Worm (Caenorhabditis elegans): ENCODE data around the gene srh-30.

srh-30 gene

DNA sequence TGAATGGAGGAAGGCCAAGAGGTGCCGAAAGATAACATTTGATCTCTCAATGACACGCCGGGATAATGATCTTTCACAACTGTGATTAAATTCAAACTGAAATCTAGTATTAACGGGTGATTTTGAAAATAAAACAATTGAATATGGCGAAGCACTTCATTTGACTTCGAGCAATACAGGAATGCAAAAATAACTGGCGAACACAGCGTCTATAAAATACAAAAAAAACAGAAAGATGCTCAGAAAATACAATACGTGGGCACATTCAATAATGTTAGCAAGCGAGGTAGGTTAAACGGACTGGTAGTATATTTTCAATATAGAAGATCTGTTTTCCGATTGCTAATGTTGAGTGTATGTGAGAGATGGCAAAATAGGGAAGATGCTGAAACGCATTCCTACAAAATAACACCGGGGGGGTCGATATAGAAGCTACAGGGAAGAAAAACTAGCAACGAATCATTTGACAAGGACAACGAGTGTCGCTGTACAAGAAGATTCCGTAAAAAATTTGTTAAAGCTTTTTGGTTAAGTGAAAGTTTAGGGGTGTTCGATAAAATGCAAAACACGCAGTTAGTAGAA lies 11.6 kb upstream of the srh-30 start (continued):
- peak; percentile 51; the same call in 1 of the 2 replicates for TF ChIP-seq Y53G8AR.9 (GFP tag; conservative IDR thresholded peaks at IDR 0.05)
- no peak for TF ChIP-seq sdz-38 (tag; optimal IDR thresholded peaks at IDR 0.05)
- TF ChIP-seq repo-1 (tag; optimal IDR thresholded peaks at IDR 0.05), result peak; percentile 25
- TF ChIP-seq gei-17 (GFP tag; optimal IDR thresholded peaks at IDR 0.05), result no peak
- TF ChIP-seq zfh-2 (GFP tag; conservative IDR thresholded peaks at IDR 0.05), result no peak
- TF ChIP-seq ztf-3 (GFP tag; optimal IDR thresholded peaks at IDR 0.05), result no peak
- TF ChIP-seq mes-4 (tag; optimal IDR thresholded peaks at IDR 0.05), result no peak
- no peak for TF ChIP-seq madf-10 (tag; optimal IDR thresholded peaks at IDR 0.05)
- 0 out of 2 replicates have a peak, but pooled peaks have one; percentile 49 for TF ChIP-seq aptf-3 (GFP tag; IDR thresholded peaks at IDR 0.05)
- no peak for TF ChIP-seq B0261.1 (tag; optimal IDR thresholded peaks at IDR 0.05)
- peak; percentile 78 for TF ChIP-seq Y79H2A.3 (GFP tag; conservative IDR thresholded peaks at IDR 0.05)
- TF ChIP-seq unc-62 (GFP tag; optimal IDR thresholded peaks at IDR 0.05), result no peak
- TF ChIP-seq ccch-3 (GFP tag; optimal IDR thresholded peaks at IDR 0.05), result no peak
- TF ChIP-seq F52B5.7 (tag; optimal IDR thresholded peaks at IDR 0.05), result peak; percentile 45
- TF ChIP-seq ekl-4 (GFP tag; IDR thresholded peaks at IDR 0.05), result peak; percentile 65
- no peak for TF ChIP-seq sea-2 (GFP tag; IDR thresholded peaks at IDR 0.05)
- no peak for TF ChIP-seq ztf-28 (GFP tag; IDR thresholded peaks at IDR 0.05)
- TF ChIP-seq C06A6.2 (GFP tag; conservative IDR thresholded peaks at IDR 0.05), result no peak
- no peak for TF ChIP-seq dpff-1 (tag; optimal IDR thresholded peaks at IDR 0.05)
- TF ChIP-seq ceh-91 (GFP tag; IDR thresholded peaks at IDR 0.05), result no peak
- TF ChIP-seq zim-3 (tag; optimal IDR thresholded peaks at IDR 0.05), result no peak
- peak; percentile 50 for TF ChIP-seq xnd-1 (tag; optimal IDR thresholded peaks at IDR 0.05)
- peak; percentile 57 for TF ChIP-seq lsl-1 (GFP tag; optimal IDR thresholded peaks at IDR 0.05)
- peak; percentile 93 for TF ChIP-seq B0336.3 (GFP tag; IDR thresholded peaks at IDR 0.05)
- no peak for TF ChIP-seq cebp-2 (GFP tag; IDR thresholded peaks at IDR 0.05)
- no peak for TF ChIP-seq hmg-20 (GFP tag; IDR thresholded peaks at IDR 0.05)
- TF ChIP-seq pha-4 (tag; optimal IDR thresholded peaks at IDR 0.05), result no peak
- TF ChIP-seq F39B2.1 (GFP tag; IDR thresholded peaks at IDR 0.05), result no peak
- no peak for TF ChIP-seq rpc-1 (optimal IDR thresholded peaks at IDR 0.05)
- TF ChIP-seq rpc-1 (tag; optimal IDR thresholded peaks at IDR 0.05), result no peak

- TF ChIP-seq lsl-1 (GFP tag; optimal IDR thresholded peaks at IDR 0.05) (peak; percentile 81), ceh-91 (GFP tag; IDR thresholded peaks at IDR 0.05) (peak; percentile 50; the same call in 1 of the 2 replicates), athp-1 (tag; optimal IDR thresholded peaks at IDR 0.05) (no peak), F33H1.4 (GFP tag; IDR thresholded peaks at IDR 0.05) (peak; percentile 60)
Observed at ce11 chrV:6782260-6782659, 10.7 kb upstream of the srh-30 start.

DNA sequence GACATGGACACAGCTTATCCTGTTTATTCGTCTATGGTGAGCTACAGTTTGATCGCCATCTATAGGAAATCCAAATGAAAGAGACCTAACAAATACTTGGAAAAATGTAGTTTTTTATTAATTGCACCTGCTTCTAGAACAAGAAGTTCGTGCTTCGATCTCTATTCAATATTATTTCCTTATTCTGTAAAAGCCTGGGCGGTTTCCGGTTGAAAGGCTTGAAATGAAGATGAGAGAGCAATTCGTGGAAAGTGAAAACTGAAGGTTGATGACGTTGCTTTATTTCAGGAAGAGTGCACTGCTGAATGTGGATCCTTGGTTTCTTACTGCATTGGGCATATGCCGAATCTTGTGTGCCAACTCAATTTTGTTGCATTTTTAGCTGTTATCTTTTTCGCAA lies 9.1 kb upstream of the srh-30 start:
- no peak for TF ChIP-seq lsl-1 (GFP tag; optimal IDR thresholded peaks at IDR 0.05)
- no peak for TF ChIP-seq madf-10 (tag; optimal IDR thresholded peaks at IDR 0.05)
- 0 out of 2 replicates have a peak, but pooled peaks have one; percentile 26 for TF ChIP-seq cebp-2 (GFP tag; IDR thresholded peaks at IDR 0.05)
- TF ChIP-seq egrh-3 (GFP tag; IDR thresholded peaks at IDR 0.05), result no peak
- TF ChIP-seq snpc-1.3 (tag; optimal IDR thresholded peaks at IDR 0.05; ENCODE audit: insufficient read depth), result no peak
- no peak for TF ChIP-seq Y53G8AR.9 (GFP tag; conservative IDR thresholded peaks at IDR 0.05)

DNA sequence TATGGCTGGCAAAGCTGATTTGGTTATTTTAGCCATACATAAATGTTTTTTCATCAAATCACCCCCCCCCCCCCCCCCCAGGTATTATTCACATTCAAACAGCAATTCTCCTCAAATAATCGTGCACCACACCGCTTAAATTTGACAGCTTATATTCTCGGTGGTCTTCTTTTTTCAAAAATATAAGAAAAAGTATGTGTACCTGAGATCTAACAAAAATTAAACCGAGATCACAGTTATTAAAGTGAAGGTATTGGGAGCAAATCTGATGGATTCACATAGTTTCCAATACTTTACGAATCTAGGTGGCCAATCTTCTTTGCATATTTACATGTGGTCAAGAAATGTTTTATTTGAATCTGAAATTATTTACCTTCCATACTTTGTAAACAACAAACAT lies 8.6 kb upstream of the srh-30 start, which contains the start of gene ZC404.15:
Gene ZC404.15, plus strand, starts transcription at position 301 of the 400 bp plus-strand sequence.
- TF ChIP-seq ztf-25 (GFP tag; IDR thresholded peaks at IDR 0.05) (no peak), zim-3 (tag; optimal IDR thresholded peaks at IDR 0.05) (no peak), ceh-40 (GFP tag; IDR thresholded peaks at IDR 0.05) (no peak), Y67H2A.10 (GFP tag; conservative IDR thresholded peaks at IDR 0.05) (no peak)
